Worm (Caenorhabditis elegans): ENCODE measurements around the gene C13A2.5.

The C13A2.5 gene

DNA sequence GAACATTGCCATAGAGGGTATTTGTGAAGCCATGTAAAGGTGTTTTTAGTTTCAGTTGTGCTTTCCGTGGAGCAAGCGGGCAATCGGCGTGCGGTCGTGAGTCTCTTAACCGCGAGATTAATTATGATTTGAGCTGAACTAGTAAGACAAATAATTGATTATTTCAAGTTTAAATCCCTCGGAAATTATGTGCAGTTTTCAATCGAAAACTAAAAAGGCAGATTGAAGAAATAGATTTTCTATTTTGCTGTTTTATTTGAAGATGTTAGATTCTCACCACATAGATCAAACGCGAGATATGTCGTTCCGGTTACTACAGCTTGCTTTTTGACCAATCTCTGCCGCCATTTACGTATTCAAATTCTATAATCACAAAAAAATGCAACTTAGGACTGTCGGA lies 6.4 kb downstream of the C13A2.5 start, which contains the start of gene C13A2.3:
TSS of gene C13A2.3 (plus strand) at position 301 of the 400 bp plus-strand sequence.
- no peak for TF ChIP-seq nhr-84 (tag; optimal IDR thresholded peaks at IDR 0.05)
- TF ChIP-seq C34B4.2 (tag; optimal IDR thresholded peaks at IDR 0.05): no peak
- no peak for TF ChIP-seq unc-98 (GFP tag; IDR thresholded peaks at IDR 0.05)
- TF ChIP-seq nhr-11 (tag; optimal IDR thresholded peaks at IDR 0.05): no peak
- TF ChIP-seq ceh-8 (GFP tag; optimal IDR thresholded peaks at IDR 0.05): no peak
- TF ChIP-seq pax-3 (tag; optimal IDR thresholded peaks at IDR 0.05): no peak
- TF ChIP-seq tbx-2 (tag; optimal IDR thresholded peaks at IDR 0.05): no peak
- no peak for TF ChIP-seq zag-1 (tag; optimal IDR thresholded peaks at IDR 0.05)
- no peak for TF ChIP-seq blmp-1 (tag; optimal IDR thresholded peaks at IDR 0.05)
- TF ChIP-seq mdl-1 (tag; optimal IDR thresholded peaks at IDR 0.05): no peak
- TF ChIP-seq ceh-88 (GFP tag; IDR thresholded peaks at IDR 0.05): no peak
- TF ChIP-seq lin-15B (tag; optimal IDR thresholded peaks at IDR 0.05): no peak
- no peak for TF ChIP-seq nhr-20 (tag; optimal IDR thresholded peaks at IDR 0.05)
- TF ChIP-seq ceh-90 (tag; optimal IDR thresholded peaks at IDR 0.05): no peak
- TF ChIP-seq lin-13 (GFP tag; optimal IDR thresholded peaks at IDR 0.05): no peak

- TF ChIP-seq dsc-1 (tag; optimal IDR thresholded peaks at IDR 0.05): no peak
Observed at ce11 chrV:7288699-7289098, 13.1 kb downstream of the C13A2.5 start, which contains the start of gene C13A2.1. Gene C13A2.1 (plus strand): TSS chrV:7288999.

ce11 chrV:7295270-7295669 lies 19.7 kb downstream of the C13A2.5 start, which contains the start of gene F07G11.4:
Gene F07G11.4 (minus strand): TSS chrV:7295370.
- TF ChIP-seq tlp-1 (tag; optimal IDR thresholded peaks at IDR 0.05): no peak
- TF ChIP-seq ceh-8 (GFP tag; optimal IDR thresholded peaks at IDR 0.05): no peak
- no peak for TF ChIP-seq jun-1 (tag; optimal IDR thresholded peaks at IDR 0.05)
- TF ChIP-seq nhr-12 (tag; optimal IDR thresholded peaks at IDR 0.05): no peak
- no peak for TF ChIP-seq unc-130 (tag; optimal IDR thresholded peaks at IDR 0.05)
- no peak for TF ChIP-seq pqm-1 (tag; optimal IDR thresholded peaks at IDR 0.05)
- TF ChIP-seq dpl-1 (GFP tag; optimal IDR thresholded peaks at IDR 0.05): no peak
- TF ChIP-seq zip-4 (GFP tag; optimal IDR thresholded peaks at IDR 0.05): no peak
- no peak for TF ChIP-seq ztf-4 (tag; optimal IDR thresholded peaks at IDR 0.05)
- TF ChIP-seq lir-3 (tag; optimal IDR thresholded peaks at IDR 0.05; ENCODE audit: poor library complexity): no peak
- TF ChIP-seq xbp-1 (tag; optimal IDR thresholded peaks at IDR 0.05): no peak
- no peak for TF ChIP-seq ceh-88 (GFP tag; IDR thresholded peaks at IDR 0.05)
- TF ChIP-seq grh-1 (GFP tag; IDR thresholded peaks at IDR 0.05): no peak
- no peak for TF ChIP-seq nhr-47 (tag; optimal IDR thresholded peaks at IDR 0.05)
- no peak for TF ChIP-seq ceh-90 (tag; optimal IDR thresholded peaks at IDR 0.05)
- TF ChIP-seq nhr-28 (tag; optimal IDR thresholded peaks at IDR 0.05): no peak
- no peak for TF ChIP-seq fkh-8 (tag; optimal IDR thresholded peaks at IDR 0.05)
- no peak for TF ChIP-seq pag-3 (tag; optimal IDR thresholded peaks at IDR 0.05; ENCODE audit: borderline replicate concordance, insufficient read depth)
- TF ChIP-seq ceh-63 (GFP tag; optimal IDR thresholded peaks at IDR 0.05): no peak
- TF ChIP-seq F16B12.6 (tag; optimal IDR thresholded peaks at IDR 0.05): no peak

- TF ChIP-seq pqm-1 (tag; optimal IDR thresholded peaks at IDR 0.05) (no peak), lsy-2 (tag; optimal IDR thresholded peaks at IDR 0.05) (no peak)
Observed at ce11 chrV:7297263-7297662, 21.7 kb downstream of the C13A2.5 start, which contains the start of gene srj-32. Gene srj-32 (minus strand): TSS chrV:7297363.

DNA sequence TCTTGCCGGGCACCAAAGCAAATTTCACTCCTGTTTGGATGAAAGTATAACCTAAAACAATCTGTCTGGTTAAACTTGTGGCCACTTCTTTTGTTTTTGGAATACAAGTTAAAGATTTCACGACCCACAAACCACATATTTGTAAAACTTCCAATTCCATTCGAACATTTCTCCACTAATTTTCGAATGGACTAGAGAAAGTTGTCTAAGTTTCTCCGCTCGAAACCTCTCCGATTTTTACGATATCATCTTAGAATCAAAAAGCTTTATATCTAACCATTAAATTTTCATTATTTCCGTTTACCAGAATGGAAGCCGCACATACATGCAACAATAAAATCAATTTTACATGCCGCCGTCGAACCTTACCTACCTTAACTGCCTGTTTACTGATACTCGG lies 22.9 kb downstream of the C13A2.5 start, which contains the start of gene F07G11.3:
TSS of gene F07G11.3 (plus strand) at position 301 of the 400 bp plus-strand sequence.
- no peak for TF ChIP-seq lin-13 (GFP tag; optimal IDR thresholded peaks at IDR 0.05)

Measured in whole organism, L1 larva.